Worm (Caenorhabditis elegans): ENCODE measurements around the gene clec-140.

clec-140 gene

ce11 chrII:4701482-4702119 lies 28.7 kb downstream of the clec-140 start, which contains the start of gene unc-85:
Gene unc-85, plus strand, starts transcription at chrII:4702069.
- TF ChIP-seq flt-1 (GFP tag; IDR thresholded peaks at IDR 0.05) (peak; percentile 90), T22C8.4 (GFP tag; IDR thresholded peaks at IDR 0.05) (peak; percentile 18; the same call in 1 of the 2 replicates), tab-1 (GFP tag; IDR thresholded peaks at IDR 0.05) (peak; percentile 70; the same call in 1 of the 2 replicates), ref-1 (GFP tag; conservative IDR thresholded peaks at IDR 0.05) (peak; percentile 57; the same call in 1 of the 2 replicates), cog-1 (tag; optimal IDR thresholded peaks at IDR 0.05) (peak; percentile 30), med-1 (GFP tag; optimal IDR thresholded peaks at IDR 0.05; ENCODE audit: insufficient read depth) (peak; percentile 29), ztf-23 (GFP tag; IDR thresholded peaks at IDR 0.05) (peak; percentile 90), ztf-29 (GFP tag; IDR thresholded peaks at IDR 0.05) (peak; percentile 84), klf-2 (GFP tag; conservative IDR thresholded peaks at IDR 0.05) (peak; percentile 71)

- TF ChIP-seq cog-1 (tag; optimal IDR thresholded peaks at IDR 0.05) (no peak), T22C8.4 (GFP tag; IDR thresholded peaks at IDR 0.05) (no peak), klf-2 (GFP tag; conservative IDR thresholded peaks at IDR 0.05) (no peak), med-1 (GFP tag; optimal IDR thresholded peaks at IDR 0.05; ENCODE audit: insufficient read depth) (no peak), ztf-23 (GFP tag; IDR thresholded peaks at IDR 0.05) (no peak), tab-1 (GFP tag; IDR thresholded peaks at IDR 0.05) (no peak), ref-1 (GFP tag; conservative IDR thresholded peaks at IDR 0.05) (no peak), ztf-29 (GFP tag; IDR thresholded peaks at IDR 0.05) (no peak), flt-1 (GFP tag; IDR thresholded peaks at IDR 0.05) (no peak)
Observed at ce11 chrII:4703011-4703410, 30.2 kb downstream of the clec-140 start.

ce11 chrII:4706359-4706871 lies 33.6 kb downstream of the clec-140 start, which contains the start of the genes F10G7.9 and tsn-1:
Gene F10G7.9, minus strand, starts transcription at chrII:4706485.
Gene tsn-1, plus strand, starts transcription at chrII:4706821.
- TF ChIP-seq med-1 (GFP tag; optimal IDR thresholded peaks at IDR 0.05; ENCODE audit: insufficient read depth): no peak
- TF ChIP-seq tab-1 (GFP tag; IDR thresholded peaks at IDR 0.05): no peak
- no peak for TF ChIP-seq ztf-29 (GFP tag; IDR thresholded peaks at IDR 0.05)
- TF ChIP-seq T22C8.4 (GFP tag; IDR thresholded peaks at IDR 0.05): no peak
- TF ChIP-seq flt-1 (GFP tag; IDR thresholded peaks at IDR 0.05): no peak
- no peak for TF ChIP-seq cog-1 (tag; optimal IDR thresholded peaks at IDR 0.05)
- no peak for TF ChIP-seq ztf-23 (GFP tag; IDR thresholded peaks at IDR 0.05)
- TF ChIP-seq klf-2 (GFP tag; conservative IDR thresholded peaks at IDR 0.05): no peak
- TF ChIP-seq ref-1 (GFP tag; conservative IDR thresholded peaks at IDR 0.05): no peak

- TF ChIP-seq cog-1 (tag; optimal IDR thresholded peaks at IDR 0.05) (no peak), ref-1 (GFP tag; conservative IDR thresholded peaks at IDR 0.05) (no peak), ztf-23 (GFP tag; IDR thresholded peaks at IDR 0.05) (no peak)
Observed at ce11 chrII:4710120-4710519, 37.3 kb downstream of the clec-140 start, which contains the start of gene tag-151. Gene tag-151, plus strand, starts transcription at chrII:4710277.

ce11 chrII:4710813-4711212 lies 38.0 kb downstream of the clec-140 start:
- TF ChIP-seq ref-1 (GFP tag; conservative IDR thresholded peaks at IDR 0.05) (no peak), T22C8.4 (GFP tag; IDR thresholded peaks at IDR 0.05) (no peak), cog-1 (tag; optimal IDR thresholded peaks at IDR 0.05) (no peak)

- no peak for TF ChIP-seq ref-1 (GFP tag; conservative IDR thresholded peaks at IDR 0.05)
- TF ChIP-seq med-1 (GFP tag; optimal IDR thresholded peaks at IDR 0.05; ENCODE audit: insufficient read depth): no peak
- TF ChIP-seq ztf-23 (GFP tag; IDR thresholded peaks at IDR 0.05): no peak
- TF ChIP-seq cog-1 (tag; optimal IDR thresholded peaks at IDR 0.05): no peak
- no peak for TF ChIP-seq T22C8.4 (GFP tag; IDR thresholded peaks at IDR 0.05)
- no peak for TF ChIP-seq flt-1 (GFP tag; IDR thresholded peaks at IDR 0.05)
- no peak for TF ChIP-seq tab-1 (GFP tag; IDR thresholded peaks at IDR 0.05)
- no peak for TF ChIP-seq klf-2 (GFP tag; conservative IDR thresholded peaks at IDR 0.05)
- no peak for TF ChIP-seq ztf-29 (GFP tag; IDR thresholded peaks at IDR 0.05)
Observed at ce11 chrII:4715676-4716075, 42.8 kb downstream of the clec-140 start, which contains the start of gene F41C3.8. Gene F41C3.8, plus strand, starts transcription at chrII:4716046.
